Fruit fly (Drosophila melanogaster): Measurements from ENCODE around the gene CG9839.

dm6 chr3R:8822919-8823318 lies 17.3 kb upstream of the CG9839 start:
- no peak for TF ChIP-seq CTCF (optimal IDR thresholded peaks at IDR 0.05)
- TF ChIP-seq CG8478 (optimal IDR thresholded peaks at IDR 0.05), result no peak
